Worm (Caenorhabditis elegans) whole organism, young adult: ENCODE data around the gene srd-46.

Experiments used
- mxl-1 ChIP-seq: sonication (generic microtip); optimal IDR thresholded peaks from 2 replicates; lab custom pipeline; 2016; ENCODE audit warnings: missing genetic modification characterization, missing compliant biosample characterization
- nhr-120 ChIP-seq: fragments of 200-800 bp; sonication (Bioruptor generic); IDR thresholded peaks from 2 replicates; pipeline ENCODE4 v1.3.6; 2022; ENCODE audit warnings: missing genetic modification characterization, missing compliant biosample characterization
- pha-4 ChIP-seq: fragments of 150-350 bp; sonication (generic microtip); optimal IDR thresholded peaks from 2 replicates; lab custom pipeline; 2014; ENCODE audit warnings: missing biosample characterization, missing genetic modification reagents, missing genetic modification characterization
- unc-130 ChIP-seq: sonication (generic microtip); optimal IDR thresholded peaks from 2 replicates; lab custom pipeline; 2016; ENCODE audit warnings: missing genetic modification reagents, missing genetic modification characterization, missing compliant biosample characterization
- xnd-1 ChIP-seq: sonication (generic microtip); optimal IDR thresholded peaks from 2 replicates; lab custom pipeline; 2016; ENCODE audit warnings: missing genotype, missing genetic modification reagents, missing genetic modification characterization, missing compliant biosample characterization

- TF ChIP-seq mxl-1 (tag; lab: Kevin White, UChicago) (no peak), nhr-120 (GFP tag; lab: Robert Waterston, UW) (no peak), pha-4 (tag; lab: Kevin White, UChicago) (no peak), unc-130 (GFP tag; lab: Kevin White, UChicago) (no peak), xnd-1 (tag; lab: Kevin White, UChicago) (no peak)
These were observed 16.4 kb downstream of the srd-46 start, which contains the start of gene F42F12.14 for ce11 chrX:12348329-12348728.
